Fruit fly (Drosophila melanogaster): ENCODE results near the gene klu.

Gene klu

DNA sequence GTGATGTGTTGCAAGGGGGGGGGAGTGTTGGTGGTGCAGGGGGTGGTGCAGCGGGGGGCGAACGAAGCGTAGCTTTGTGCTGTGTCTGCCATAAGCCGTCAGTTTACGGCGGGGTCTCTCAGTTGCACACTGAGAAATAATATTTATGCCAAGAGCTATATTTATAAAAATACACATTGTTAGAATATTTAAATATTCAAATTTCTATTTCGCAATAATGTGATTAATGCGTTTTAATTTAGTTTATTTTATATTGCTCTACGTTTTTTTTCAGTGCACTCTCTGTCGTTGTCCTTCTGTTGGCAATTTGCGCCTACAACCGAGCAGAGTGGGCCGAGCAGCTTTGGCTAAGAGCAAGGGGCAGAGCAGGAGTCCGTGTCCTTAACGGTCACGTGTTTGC, 22.4 kb downstream of the klu start (continued):
- TF ChIP-seq CG32006 (GFP tag; optimal IDR thresholded peaks at IDR 0.05): peak; percentile 14
- TF ChIP-seq net (GFP tag; optimal IDR thresholded peaks at IDR 0.05): no peak
- TF ChIP-seq CG4318 (GFP tag; optimal IDR thresholded peaks at IDR 0.05): no peak
- no peak for TF ChIP-seq ss (GFP tag; optimal IDR thresholded peaks at IDR 0.05)
- TF ChIP-seq CG6276 (GFP tag; optimal IDR thresholded peaks at IDR 0.05): no peak
- TF ChIP-seq Sox102F (GFP tag; optimal IDR thresholded peaks at IDR 0.05): no peak
- peak; percentile 58; the same call in 2 of the 3 replicates for TF ChIP-seq CG8119 (GFP tag; IDR thresholded peaks at IDR 0.05)

dm6 chr3L:10985592-10985991, 23.4 kb downstream of the klu start:
- no peak for TF ChIP-seq Hr4 (GFP tag; optimal IDR thresholded peaks at IDR 0.05)
- TF ChIP-seq fd59A (GFP tag; optimal IDR thresholded peaks at IDR 0.05): no peak
- TF ChIP-seq Eip78C (GFP tag): no peak
- no peak for TF ChIP-seq dsx (GFP tag; optimal IDR thresholded peaks at IDR 0.05; ENCODE audit: poor library complexity, severe bottlenecking)
- TF ChIP-seq CG8319 (GFP tag; optimal IDR thresholded peaks at IDR 0.05): no peak
- no peak for TF ChIP-seq Hr38 (GFP tag; optimal IDR thresholded peaks at IDR 0.05)
- no peak for TF ChIP-seq salr (GFP tag; optimal IDR thresholded peaks at IDR 0.05)
- TF ChIP-seq CG3919 (GFP tag; optimal IDR thresholded peaks at IDR 0.05): no peak
- TF ChIP-seq Ets21C (GFP tag; optimal IDR thresholded peaks at IDR 0.05): no peak
- no peak for TF ChIP-seq Lpt (GFP tag; optimal IDR thresholded peaks at IDR 0.05)
- TF ChIP-seq eg (GFP tag; IDR thresholded peaks at IDR 0.05): no peak
- TF ChIP-seq Smox (GFP tag; optimal IDR thresholded peaks at IDR 0.05): no peak
- TF ChIP-seq CG15336 (GFP tag; IDR thresholded peaks at IDR 0.05): no peak
- no peak for TF ChIP-seq CG7368 (GFP tag; optimal IDR thresholded peaks at IDR 0.05)

DNA sequence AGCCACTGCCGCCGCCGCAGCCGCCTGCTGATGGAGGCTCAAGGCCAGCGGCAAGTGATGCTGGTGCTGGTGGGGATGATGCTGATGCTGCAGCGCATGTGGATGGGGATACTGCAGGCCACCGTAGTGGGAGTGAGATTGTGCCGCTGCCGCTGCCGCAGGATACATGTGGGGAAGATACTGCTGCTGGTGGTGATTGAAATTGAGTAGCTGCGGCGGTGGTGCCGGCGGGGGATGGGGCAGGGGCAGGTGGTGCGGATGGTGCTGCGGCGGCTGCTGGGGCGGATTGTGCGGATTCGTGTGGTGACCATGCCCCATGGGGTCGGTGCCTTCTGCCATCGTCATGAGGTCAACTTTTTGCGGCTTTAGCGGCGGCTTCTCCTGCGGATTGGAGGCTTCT, 24.4 kb downstream of the klu start:
- no peak for TF ChIP-seq CG6808 (GFP tag; optimal IDR thresholded peaks at IDR 0.05)
- TF ChIP-seq fd85E (GFP tag; optimal IDR thresholded peaks at IDR 0.05): no peak
- TF ChIP-seq CG6276 (GFP tag; optimal IDR thresholded peaks at IDR 0.05): no peak
- TF ChIP-seq Sox102F (GFP tag; optimal IDR thresholded peaks at IDR 0.05): no peak
- no peak for TF ChIP-seq CG8319 (GFP tag; optimal IDR thresholded peaks at IDR 0.05)
- TF ChIP-seq CG6792 (GFP tag; optimal IDR thresholded peaks at IDR 0.05): no peak
- no peak for TF ChIP-seq Sox14 (GFP tag; optimal IDR thresholded peaks at IDR 0.05)
- no peak for TF ChIP-seq CG10631 (GFP tag; optimal IDR thresholded peaks at IDR 0.05)
- TF ChIP-seq lz (GFP tag; optimal IDR thresholded peaks at IDR 0.05): no peak
- TF ChIP-seq Blimp-1 (GFP tag; optimal IDR thresholded peaks at IDR 0.05): no peak
- TF ChIP-seq Lpt (GFP tag; optimal IDR thresholded peaks at IDR 0.05): no peak
- no peak for TF ChIP-seq Eip75B (GFP tag; optimal IDR thresholded peaks at IDR 0.05)
- no peak for TF ChIP-seq CG6163 (GFP tag; IDR thresholded peaks at IDR 0.05)
- no peak for TF ChIP-seq Sox15 (GFP tag; optimal IDR thresholded peaks at IDR 0.05)

DNA sequence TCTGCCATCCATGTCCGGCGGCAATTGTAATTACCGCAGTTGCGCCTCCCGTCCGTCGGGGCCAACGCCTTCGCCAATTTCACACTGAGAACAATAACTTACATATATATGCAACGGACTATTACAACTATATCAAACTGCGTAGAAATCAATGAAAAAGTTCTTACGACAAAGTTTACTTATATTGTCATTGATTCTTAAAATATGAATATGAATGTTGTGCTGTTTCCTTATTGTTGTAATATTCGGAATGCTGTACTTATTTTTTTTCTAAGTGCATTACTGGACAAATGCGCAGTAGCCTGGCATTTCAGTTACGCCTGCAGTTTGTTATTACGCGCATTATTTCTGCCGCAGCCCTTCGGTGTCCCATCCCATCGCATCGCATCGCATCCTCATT, 31.6 kb downstream of the klu start:
- TF ChIP-seq esn (GFP tag; optimal IDR thresholded peaks at IDR 0.05): peak; percentile 87
- peak; percentile 82 for TF ChIP-seq cyc (GFP tag; optimal IDR thresholded peaks at IDR 0.05)
- TF ChIP-seq Gug (GFP tag; IDR thresholded peaks at IDR 0.05): no peak
- peak; percentile 65 for TF ChIP-seq Sox14 (GFP tag; optimal IDR thresholded peaks at IDR 0.05)
- TF ChIP-seq CG10631 (GFP tag; optimal IDR thresholded peaks at IDR 0.05): peak; percentile 62
- TF ChIP-seq CG32006 (GFP tag; optimal IDR thresholded peaks at IDR 0.05): peak; percentile 34
- peak; percentile 86 for TF ChIP-seq Met (GFP tag; optimal IDR thresholded peaks at IDR 0.05)
- peak; percentile 21 for TF ChIP-seq Hr4 (GFP tag; optimal IDR thresholded peaks at IDR 0.05)
- TF ChIP-seq CG16779 (tag; optimal IDR thresholded peaks at IDR 0.05): peak; percentile 42
- TF ChIP-seq Blimp-1 (GFP tag; optimal IDR thresholded peaks at IDR 0.05): peak; percentile 56
- peak; percentile 73 for TF ChIP-seq CG6792 (GFP tag; optimal IDR thresholded peaks at IDR 0.05)
- peak; percentile 75 for TF ChIP-seq lz (GFP tag; optimal IDR thresholded peaks at IDR 0.05)
- TF ChIP-seq Eip78C (GFP tag): peak; percentile 94
- peak; percentile 79 for TF ChIP-seq spab (GFP tag; optimal IDR thresholded peaks at IDR 0.05)
- TF ChIP-seq CG10669 (GFP tag; optimal IDR thresholded peaks at IDR 0.05): peak; percentile 81
- peak; percentile 56 for TF ChIP-seq fd59A (GFP tag; optimal IDR thresholded peaks at IDR 0.05)
- peak; percentile 81 for TF ChIP-seq Smox (GFP tag; optimal IDR thresholded peaks at IDR 0.05)
- TF ChIP-seq Sox102F (GFP tag; optimal IDR thresholded peaks at IDR 0.05): peak; percentile 83
- TF ChIP-seq CG6808 (GFP tag; optimal IDR thresholded peaks at IDR 0.05): peak; percentile 86
- TF ChIP-seq CG8319 (GFP tag; optimal IDR thresholded peaks at IDR 0.05): peak; percentile 69
- TF ChIP-seq Eip75B (GFP tag; optimal IDR thresholded peaks at IDR 0.05): peak; percentile 79
- TF ChIP-seq net (GFP tag; optimal IDR thresholded peaks at IDR 0.05): peak; percentile 51
- peak; percentile 79 for TF ChIP-seq Ets96B (tag; optimal IDR thresholded peaks at IDR 0.05)
- TF ChIP-seq CG6163 (GFP tag; IDR thresholded peaks at IDR 0.05): peak; percentile 70; the same call in 2 of the 3 replicates
- peak; percentile 82 for TF ChIP-seq topi (GFP tag; optimal IDR thresholded peaks at IDR 0.05)
- TF ChIP-seq CG11762 (GFP tag; optimal IDR thresholded peaks at IDR 0.05; ENCODE audit: insufficient read depth): peak; percentile 74
- peak; percentile 43 for TF ChIP-seq Sox15 (GFP tag; optimal IDR thresholded peaks at IDR 0.05)
- TF ChIP-seq CG31627 (GFP tag; optimal IDR thresholded peaks at IDR 0.05): peak; percentile 71
- no peak for TF ChIP-seq eg (GFP tag; IDR thresholded peaks at IDR 0.05)
- TF ChIP-seq CG11902 (GFP tag; optimal IDR thresholded peaks at IDR 0.05): peak; percentile 64
- TF ChIP-seq Ets21C (GFP tag; optimal IDR thresholded peaks at IDR 0.05): peak; percentile 48
